Fruit fly (Drosophila melanogaster) whole organism, embryonic: Measurements from ENCODE around the gene Syp.

Experiments used
- Atf3 ChIP-seq: fragments of 200-800 bp; sonication (Bioruptor generic); optimal IDR thresholded peaks from 3 replicates; lab custom pipeline; 2016; ENCODE audit warnings: missing biosample characterization, missing genetic modification characterization
- Atf6 ChIP-seq: fragments of 200-800 bp; sonication (Bioruptor generic); IDR thresholded peaks from 2 replicates; pipeline ENCODE4 v1.3.6; 2022; ENCODE audit warnings: missing biosample characterization, missing genetic modification characterization
- Bdp1 ChIP-seq: fragments of 200-800 bp; sonication (Bioruptor generic); optimal IDR thresholded peaks from 3 replicates; lab custom pipeline; 2016; ENCODE audit warnings: missing biosample characterization, missing genetic modification characterization
- C15 ChIP-seq: fragments of 200-800 bp; sonication (Bioruptor generic); IDR thresholded peaks from 3 replicates; pipeline ENCODE4 v1.3.6; 2022; ENCODE audit warnings: missing biosample characterization, missing genetic modification characterization
- CG10209 ChIP-seq: fragments of 200-800 bp; sonication (Bioruptor generic); optimal IDR thresholded peaks from 3 replicates; lab custom pipeline; 2017; ENCODE audit warnings: missing biosample characterization, mild to moderate bottlenecking, missing genetic modification characterization, missing genetic modification reagents
- CG11723 ChIP-seq: fragments of 200-800 bp; sonication (Bioruptor generic); optimal IDR thresholded peaks from 2 replicates; lab custom pipeline; 2017; ENCODE audit warnings: missing biosample characterization, mild to moderate bottlenecking, missing genetic modification characterization
- CG12219 ChIP-seq: fragments of 200-800 bp; sonication (Bioruptor generic); optimal IDR thresholded peaks from 3 replicates; lab custom pipeline; 2018; ENCODE audit warnings: missing biosample characterization, mild to moderate bottlenecking, missing genetic modification characterization
- CG14667 ChIP-seq: fragments of 200-800 bp; sonication (Bioruptor generic); IDR thresholded peaks from 2 replicates; pipeline ENCODE4 v1.3.6; 2022; ENCODE audit warnings: missing biosample characterization, missing genetic modification characterization
- CG14860 ChIP-seq: fragments of 200-800 bp; sonication (Bioruptor generic); IDR thresholded peaks from 3 replicates; pipeline ENCODE4 v1.3.6; 2022; ENCODE audit warnings: missing biosample characterization, missing genetic modification characterization; ENCODE audit not compliant: partially characterized antibody
- CG15073 ChIP-seq: fragments of 200-800 bp; sonication (Bioruptor generic); optimal IDR thresholded peaks from 2 replicates; lab custom pipeline; 2016; ENCODE audit warnings: missing biosample characterization, missing genetic modification characterization
- CG17912 ChIP-seq: fragments of 200-800 bp; sonication (Bioruptor generic); optimal IDR thresholded peaks from 2 replicates; lab custom pipeline; 2018; ENCODE audit warnings: missing biosample characterization, mild to moderate bottlenecking, missing genetic modification characterization
- CG18599 ChIP-seq: fragments of 200-800 bp; sonication (Bioruptor generic); optimal IDR thresholded peaks from 3 replicates; lab custom pipeline; 2017; ENCODE audit warnings: missing biosample characterization, missing genetic modification characterization, mild to moderate bottlenecking, moderate library complexity, missing genetic modification reagents
- CG34422 ChIP-seq: fragments of 200-800 bp; sonication (Bioruptor generic); IDR thresholded peaks from 3 replicates; pipeline ENCODE4 v1.3.6; 2022; ENCODE audit warnings: missing biosample characterization, missing genetic modification characterization
- CG4328 ChIP-seq: fragments of 200-800 bp; sonication (Bioruptor generic); optimal IDR thresholded peaks from 3 replicates; lab custom pipeline; 2017; ENCODE audit warnings: missing biosample characterization, missing genetic modification reagents, missing genetic modification characterization
- CG5953 ChIP-seq: fragments of 200-800 bp; sonication (Bioruptor generic); IDR thresholded peaks from 2 replicates; pipeline ENCODE4 v1.3.6; 2022; ENCODE audit warnings: missing biosample characterization, missing genetic modification characterization
- CG6791 ChIP-seq: fragments of 200-800 bp; sonication (Bioruptor generic); IDR thresholded peaks from 3 replicates; pipeline ENCODE4 v1.3.6; 2022; ENCODE audit warnings: missing biosample characterization, missing genetic modification characterization; ENCODE audit not compliant: partially characterized antibody
- CG8089 ChIP-seq: fragments of 200-800 bp; sonication (Bioruptor generic); optimal IDR thresholded peaks from 3 replicates; lab custom pipeline; 2016; ENCODE audit warnings: missing biosample characterization, missing genetic modification characterization
- CG8290 ChIP-seq, 3 experiments: fragments of 200-800 bp; sonication (Bioruptor generic); optimal IDR thresholded peaks; 2 replicates each; lab custom pipeline; 2016 to 2019; ENCODE audit warnings: missing biosample characterization in 3 of 3, missing genetic modification characterization in 3 of 3, mild to moderate bottlenecking in 2 of 3, moderate library complexity in 1 of 3
- CHES-1-like ChIP-seq: fragments of 200-800 bp; sonication (Bioruptor generic); optimal IDR thresholded peaks from 2 replicates; lab custom pipeline; 2016; ENCODE audit warnings: missing biosample characterization, missing genetic modification characterization
- Chrac-16 ChIP-seq: fragments of 200-800 bp; sonication (Bioruptor generic); optimal IDR thresholded peaks from 3 replicates; lab custom pipeline; 2016; ENCODE audit warnings: missing biosample characterization, missing genetic modification characterization
- HLH3B ChIP-seq: fragments of 200-800 bp; sonication (Bioruptor generic); IDR thresholded peaks from 2 replicates; pipeline ENCODE4 v1.3.6; 2022; ENCODE audit warnings: missing biosample characterization, missing genetic modification characterization
- Kr ChIP-seq: fragments of 200-800 bp; sonication (Bioruptor generic); optimal IDR thresholded peaks from 2 replicates; lab custom pipeline; 2017; ENCODE audit warnings: missing biosample characterization, mild to moderate bottlenecking, missing genetic modification characterization
- Poxn ChIP-seq: fragments of 200-800 bp; sonication (Bioruptor generic); IDR thresholded peaks from 2 replicates; pipeline ENCODE4 v1.3.6; 2022; ENCODE audit warnings: missing biosample characterization, missing genetic modification characterization
- Ravus ChIP-seq: fragments of 200-800 bp; sonication (Bioruptor generic); IDR thresholded peaks from 2 replicates; pipeline ENCODE4 v1.3.6; 2022; ENCODE audit warnings: missing biosample characterization, missing genetic modification characterization
- Six4 ChIP-seq: fragments of 200-800 bp; sonication (Bioruptor generic); optimal IDR thresholded peaks from 2 replicates; lab custom pipeline; 2016; ENCODE audit warnings: missing biosample characterization, missing genetic modification characterization
- Sox102F ChIP-seq: fragments of 200-800 bp; sonication (Bioruptor generic); optimal IDR thresholded peaks from 2 replicates; lab custom pipeline; 2018; ENCODE audit warnings: missing biosample characterization, mild to moderate bottlenecking, missing genetic modification characterization, moderate library complexity
- Xbp1 ChIP-seq: fragments of 200-800 bp; sonication (Bioruptor generic); optimal IDR thresholded peaks from 3 replicates; lab custom pipeline; 2016; ENCODE audit warnings: missing biosample characterization, mild to moderate bottlenecking, missing genetic modification characterization
- ab ChIP-seq: fragments of 200-800 bp; sonication (Bioruptor generic); optimal IDR thresholded peaks from 2 replicates; lab custom pipeline; 2016; ENCODE audit warnings: missing biosample characterization, missing genetic modification characterization
- al ChIP-seq: fragments of 200-800 bp; sonication (Bioruptor generic); IDR thresholded peaks from 2 replicates; pipeline ENCODE4 v1.3.6; 2022; ENCODE audit warnings: missing biosample characterization, missing genetic modification characterization
- caup ChIP-seq: fragments of 200-800 bp; sonication (Bioruptor generic); optimal IDR thresholded peaks from 3 replicates; lab custom pipeline; 2017; ENCODE audit warnings: missing biosample characterization, mild to moderate bottlenecking, missing genetic modification characterization, moderate library complexity; ENCODE audit not compliant: severe bottlenecking
- dan ChIP-seq: fragments of 200-800 bp; sonication (Bioruptor generic); IDR thresholded peaks from 2 replicates; pipeline ENCODE4 v1.3.6; 2022; ENCODE audit warnings: missing biosample characterization, missing genetic modification characterization
- ftz-f1 ChIP-seq: fragments of 200-800 bp; sonication (Bioruptor generic); optimal IDR thresholded peaks from 2 replicates; lab custom pipeline; 2016; ENCODE audit warnings: missing biosample characterization, missing genetic modification characterization
- gce ChIP-seq: fragments of 200-800 bp; sonication (Bioruptor generic); IDR thresholded peaks from 3 replicates; pipeline ENCODE4 v1.3.6; 2022; ENCODE audit warnings: missing biosample characterization, missing genetic modification characterization
- gfzf ChIP-seq: fragments of 200-800 bp; sonication (Bioruptor generic); optimal IDR thresholded peaks from 2 replicates; lab custom pipeline; 2016; ENCODE audit warnings: missing biosample characterization, mild to moderate bottlenecking, missing genetic modification characterization, moderate library complexity
- gsb ChIP-seq: fragments of 200-800 bp; sonication (Bioruptor generic); IDR thresholded peaks from 2 replicates; pipeline ENCODE4 v1.3.6; 2022; ENCODE audit warnings: missing biosample characterization, missing genetic modification characterization
- h ChIP-seq: fragments of >200 bp; optimal IDR thresholded peaks from 2 replicates; lab custom pipeline; 2017
- her ChIP-seq: fragments of 200-800 bp; sonication (Bioruptor generic); optimal IDR thresholded peaks from 2 replicates; lab custom pipeline; 2016; ENCODE audit warnings: missing biosample characterization, missing genetic modification characterization
- jumu ChIP-seq: fragments of 200-800 bp; sonication (Bioruptor generic); optimal IDR thresholded peaks from 3 replicates; lab custom pipeline; 2016; ENCODE audit warnings: missing biosample characterization, missing genetic modification characterization
- maf-S ChIP-seq: fragments of 200-800 bp; sonication (Bioruptor generic); optimal IDR thresholded peaks from 2 replicates; lab custom pipeline; 2016; ENCODE audit warnings: missing biosample characterization, missing genetic modification characterization
- p53 ChIP-seq: fragments of 200-800 bp; sonication (Bioruptor generic); optimal IDR thresholded peaks from 2 replicates; lab custom pipeline; 2016; ENCODE audit warnings: missing biosample characterization, missing genetic modification characterization
- pros ChIP-seq: fragments of 200-800 bp; sonication (Bioruptor generic); optimal IDR thresholded peaks from 3 replicates; lab custom pipeline; 2019; ENCODE audit warnings: missing biosample characterization, mild to moderate bottlenecking, missing genetic modification characterization, moderate library complexity
- pum ChIP-seq: fragments of 200-800 bp; sonication (Bioruptor generic); optimal IDR thresholded peaks from 2 replicates; lab custom pipeline; 2016; ENCODE audit warnings: missing biosample characterization, missing genetic modification characterization
- run ChIP-seq: fragments of 200-800 bp; sonication (Bioruptor generic); optimal IDR thresholded peaks from 3 replicates; lab custom pipeline; 2018; ENCODE audit warnings: missing biosample characterization, mild to moderate bottlenecking, missing genetic modification characterization
- salm ChIP-seq: fragments of 200-800 bp; sonication (Bioruptor generic); optimal IDR thresholded peaks from 2 replicates; lab custom pipeline; 2018; ENCODE audit warnings: missing biosample characterization, mild to moderate bottlenecking, missing genetic modification characterization
- sqz ChIP-seq: fragments of 200-800 bp; sonication (Bioruptor generic); optimal IDR thresholded peaks from 3 replicates; lab custom pipeline; 2018; ENCODE audit warnings: missing biosample characterization, mild to moderate bottlenecking, missing genetic modification characterization
- sr ChIP-seq: fragments of 200-800 bp; sonication (Bioruptor generic); IDR thresholded peaks from 3 replicates; pipeline ENCODE4 v1.3.6; 2022; ENCODE audit warnings: missing biosample characterization, missing genetic modification characterization
- tna ChIP-seq: fragments of 200-800 bp; sonication (Bioruptor generic); IDR thresholded peaks from 2 replicates; pipeline ENCODE4 v1.3.6; 2022; ENCODE audit warnings: missing biosample characterization, missing genetic modification characterization; ENCODE audit not compliant: partially characterized antibody
- tup ChIP-seq: fragments of 200-800 bp; sonication (Bioruptor generic); optimal IDR thresholded peaks from 2 replicates; lab custom pipeline; 2016; ENCODE audit warnings: missing biosample characterization, mild to moderate bottlenecking, missing genetic modification characterization, moderate library complexity
- unpg ChIP-seq: fragments of 200-800 bp; sonication (Bioruptor generic); optimal IDR thresholded peaks from 3 replicates; lab custom pipeline; 2018; ENCODE audit warnings: missing biosample characterization, mild to moderate bottlenecking, missing genetic modification characterization, moderate library complexity
- wdn ChIP-seq: fragments of 200-800 bp; sonication (Bioruptor generic); IDR thresholded peaks from 2 replicates; pipeline ENCODE4 v1.3.6; 2022; ENCODE audit warnings: missing biosample characterization, missing genetic modification characterization

The Syp gene

dm6 chr3R:20821815-20822375 lies 65.4 kb downstream of the Syp start, which contains the start of the genes CG17271 and RpS20 (continued):
- peak; percentile 89 for TF ChIP-seq unpg
- TF ChIP-seq caup (GFP tag; lab: Kevin White, UChicago), result peak; percentile 91
- peak; percentile 67; the same call in 1 of the 3 replicates for TF ChIP-seq C15 (GFP tag; lab: Robert Waterston, UW)
- TF ChIP-seq HLH3B (GFP tag; lab: Robert Waterston, UW), result peak; percentile 83
- TF ChIP-seq CG8089 (GFP tag; lab: Kevin White, UChicago), result peak; percentile 90
- peak; percentile 89 for TF ChIP-seq Sox102F (GFP tag; lab: Kevin White, UChicago)
- TF ChIP-seq Bdp1 (GFP tag; lab: Kevin White, UChicago), result peak; percentile 91
- TF ChIP-seq ab, result peak; percentile 91
- TF ChIP-seq Ravus (GFP tag; lab: Robert Waterston, UW), result peak; percentile 59
- TF ChIP-seq maf-S, result peak; percentile 90
- peak; percentile 53 for TF ChIP-seq CG15073 (GFP tag; lab: Kevin White, UChicago)
- TF ChIP-seq Atf3 (GFP tag; lab: Kevin White, UChicago), result peak; percentile 90
- peak; percentile 89 for TF ChIP-seq CG34422
- peak; percentile 64 for TF ChIP-seq Poxn (GFP tag; lab: Robert Waterston, UW)
- TF ChIP-seq wdn (GFP tag; lab: Robert Waterston, UW), result peak; percentile 80
- TF ChIP-seq tna, result no peak
- 0 out of 3 replicates have a peak, but pooled peaks have one; percentile 5 for TF ChIP-seq sr (GFP tag; lab: Robert Waterston, UW)
- TF ChIP-seq CHES-1-like (GFP tag; lab: Kevin White, UChicago), result peak; percentile 97
- TF ChIP-seq salm (tag; lab: Kevin White, UChicago), result peak; percentile 62
- no peak for TF ChIP-seq CG14860 (GFP tag; lab: Robert Waterston, UW)
- peak; percentile 78 for TF ChIP-seq ftz-f1
- TF ChIP-seq p53 (GFP tag; lab: Kevin White, UChicago), result peak; percentile 92
- peak; percentile 65 for TF ChIP-seq run (tag; lab: Kevin White, UChicago)
- peak; percentile 13; the same call in 1 of the 2 replicates for TF ChIP-seq CG5953 (GFP tag; lab: Robert Waterston, UW)
- TF ChIP-seq CG17912 (GFP tag; lab: Kevin White, UChicago), result peak; percentile 55
- peak; percentile 68 for TF ChIP-seq CG11723 (GFP tag; lab: Kevin White, UChicago)
- no peak for TF ChIP-seq sqz
- TF ChIP-seq Xbp1 (GFP tag; lab: Kevin White, UChicago), result peak; percentile 96
- TF ChIP-seq gce (GFP tag; lab: Robert Waterston, UW), result peak; percentile 82; the same call in 2 of the 3 replicates
- peak; percentile 93 for TF ChIP-seq Chrac-16 (GFP tag; lab: Kevin White, UChicago)
- no peak; the same call in 1 of the 2 replicates for TF ChIP-seq dan (GFP tag; lab: Robert Waterston, UW)
- no peak for TF ChIP-seq pros (GFP tag; lab: Kevin White, UChicago)
- TF ChIP-seq CG12219 (GFP tag; lab: Kevin White, UChicago), result peak; percentile 69
- peak; percentile 94 for TF ChIP-seq tup
- no peak for TF ChIP-seq Kr (GFP tag; lab: Kevin White, UChicago)
- TF ChIP-seq CG18599 (GFP tag; lab: Kevin White, UChicago), result peak; percentile 92
- peak; percentile 87 for TF ChIP-seq CG4328 (GFP tag; lab: Kevin White, UChicago)
- no peak for TF ChIP-seq h (lab: Kevin White, UChicago)
- peak; percentile 89 for TF ChIP-seq al
- peak; percentile 96 for TF ChIP-seq pum (GFP tag; lab: Kevin White, UChicago)
- TF ChIP-seq Atf6 (GFP tag; lab: Robert Waterston, UW), result peak; percentile 88
- TF ChIP-seq gfzf (GFP tag; lab: Kevin White, UChicago), result peak; percentile 93
- peak; percentile 88 for TF ChIP-seq CG10209 (GFP tag; lab: Kevin White, UChicago)
- TF ChIP-seq CG14667 (GFP tag; lab: Robert Waterston, UW), result peak; percentile 81
- peak; percentile 76 for TF ChIP-seq gsb
- peak; percentile 93 for TF ChIP-seq CG8290 (GFP tag; optimal IDR thresholded peaks at IDR 0.05; lab: Kevin White, UChicago)
- peak; percentile 71 to 75 for TF ChIP-seq CG8290 (tag; optimal IDR thresholded peaks at IDR 0.05; lab: Kevin White, UChicago)
- TF ChIP-seq Six4 (GFP tag; lab: Kevin White, UChicago), result peak; percentile 84
- TF ChIP-seq her (GFP tag; lab: Kevin White, UChicago), result peak; percentile 92
- TF ChIP-seq jumu (GFP tag; lab: Kevin White, UChicago), result peak; percentile 96
- TF ChIP-seq CG6791 (GFP tag; lab: Robert Waterston, UW), result no peak
